Fruit fly (Drosophila melanogaster): Measurements from ENCODE around the gene CG31522.
A peak's percentile ranks its signal among the peaks of the same experiment; 100 is the strongest.

Gene CG31522

DNA sequence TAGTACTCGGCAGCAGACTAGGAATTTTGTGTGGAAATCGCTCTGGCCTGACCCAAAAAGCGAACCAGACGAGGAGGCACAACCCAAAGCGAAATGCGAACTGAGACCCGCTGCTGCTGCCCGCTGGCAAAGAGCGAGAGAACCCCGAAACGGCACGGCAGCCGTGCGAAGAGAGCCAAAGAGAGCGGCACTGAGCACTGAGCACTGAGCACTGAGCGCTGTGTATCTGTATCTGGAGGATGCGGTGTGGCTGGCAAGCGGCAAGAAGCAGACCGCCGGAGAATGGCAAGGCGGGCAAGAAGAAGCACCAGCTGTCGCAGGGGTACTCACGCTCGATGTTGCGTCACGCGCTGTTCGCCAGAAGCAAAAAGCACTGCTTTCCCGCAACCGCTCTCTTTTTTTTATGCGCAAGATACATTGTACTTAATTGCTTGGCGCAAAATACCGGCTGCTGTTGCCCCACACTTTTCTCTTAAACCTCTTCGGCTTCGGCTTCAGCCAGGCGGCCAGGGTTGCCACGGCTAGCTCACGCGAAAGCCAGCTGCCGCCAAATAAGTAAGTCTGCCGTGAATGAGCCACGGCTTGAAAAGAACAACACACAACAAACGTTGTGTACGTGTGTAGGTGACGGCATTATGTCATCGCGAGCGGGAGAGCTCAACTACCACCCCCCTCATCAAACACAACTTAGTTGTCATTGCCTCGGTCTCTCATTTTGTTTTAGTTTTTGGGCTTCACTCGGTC lies 9.3 kb downstream of the CG31522 start:
- TF ChIP-seq jim (GFP tag; optimal IDR thresholded peaks at IDR 0.05) (no peak), N (GFP tag; optimal IDR thresholded peaks at IDR 0.05) (no peak), dsf (GFP tag; optimal IDR thresholded peaks at IDR 0.05; ENCODE audit: borderline replicate concordance) (no peak), tai (GFP tag; optimal IDR thresholded peaks at IDR 0.05) (no peak), Dfd (GFP tag; optimal IDR thresholded peaks at IDR 0.05) (no peak), ey (GFP tag; optimal IDR thresholded peaks at IDR 0.05) (no peak), Dif (GFP tag; optimal IDR thresholded peaks at IDR 0.05; ENCODE audit: partially characterized antibody) (peak; percentile 100), Sp1 (GFP tag; optimal IDR thresholded peaks at IDR 0.05) (peak; percentile 13), sv (GFP tag; optimal IDR thresholded peaks at IDR 0.05) (peak; percentile 48), GATAd (GFP tag; optimal IDR thresholded peaks at IDR 0.05) (no peak), CG32264 (GFP tag; optimal IDR thresholded peaks at IDR 0.05) (no peak), usp (GFP tag; optimal IDR thresholded peaks at IDR 0.05) (no peak), br (GFP tag; optimal IDR thresholded peaks at IDR 0.05) (peak; percentile 33), h (GFP tag; optimal IDR thresholded peaks at IDR 0.05) (peak; percentile 63), psq (GFP tag; optimal IDR thresholded peaks at IDR 0.05) (peak; percentile 35), Vsx2 (GFP tag; optimal IDR thresholded peaks at IDR 0.05; ENCODE audit: partially characterized antibody) (peak; percentile 98), OdsH (GFP tag; optimal IDR thresholded peaks at IDR 0.05) (peak; percentile 8), pan (optimal IDR thresholded peaks at IDR 0.05) (no peak), fru (GFP tag; optimal IDR thresholded peaks at IDR 0.05) (peak; percentile 41), woc (GFP tag; optimal IDR thresholded peaks at IDR 0.05) (no peak), Abd-B (GFP tag; optimal IDR thresholded peaks at IDR 0.05) (no peak), sage (GFP tag; optimal IDR thresholded peaks at IDR 0.05) (peak; percentile 44), Hr83 (GFP tag; optimal IDR thresholded peaks at IDR 0.05; ENCODE audit: poor library complexity, severe bottlenecking) (peak; percentile 91), CrebA (GFP tag; optimal IDR thresholded peaks at IDR 0.05; ENCODE audit: borderline replicate concordance) (no peak), lola (GFP tag; optimal IDR thresholded peaks at IDR 0.05) (no peak), Mio (GFP tag; optimal IDR thresholded peaks at IDR 0.05) (no peak), CG9705 (GFP tag; optimal IDR thresholded peaks at IDR 0.05) (peak; percentile 43), Hnf4 (GFP tag; optimal IDR thresholded peaks at IDR 0.05) (peak; percentile 7), rgr (GFP tag; optimal IDR thresholded peaks at IDR 0.05) (peak; percentile 22), Rel (GFP tag; optimal IDR thresholded peaks at IDR 0.05) (no peak), Rel (tag; optimal IDR thresholded peaks at IDR 0.05) (peak; percentile 67), dmrt93B (GFP tag; optimal IDR thresholded peaks at IDR 0.05) (no peak), Myc (optimal IDR thresholded peaks at IDR 0.05) (peak; percentile 25), Jra (GFP tag; optimal IDR thresholded peaks at IDR 0.05) (peak; percentile 73), foxo (GFP tag; optimal IDR thresholded peaks at IDR 0.05) (peak in 1 of 2 experiments; percentile 50), Hr78 (GFP tag; optimal IDR thresholded peaks at IDR 0.05) (no peak), HLH106 (tag; optimal IDR thresholded peaks at IDR 0.05) (peak; percentile 51), brk (GFP tag; optimal IDR thresholded peaks at IDR 0.05) (no peak), dl (GFP tag; optimal IDR thresholded peaks at IDR 0.05; ENCODE audit: insufficient read depth in 1 of 2, partially characterized antibody in 2 of 2) (peak; percentile 98 to 99)

DNA sequence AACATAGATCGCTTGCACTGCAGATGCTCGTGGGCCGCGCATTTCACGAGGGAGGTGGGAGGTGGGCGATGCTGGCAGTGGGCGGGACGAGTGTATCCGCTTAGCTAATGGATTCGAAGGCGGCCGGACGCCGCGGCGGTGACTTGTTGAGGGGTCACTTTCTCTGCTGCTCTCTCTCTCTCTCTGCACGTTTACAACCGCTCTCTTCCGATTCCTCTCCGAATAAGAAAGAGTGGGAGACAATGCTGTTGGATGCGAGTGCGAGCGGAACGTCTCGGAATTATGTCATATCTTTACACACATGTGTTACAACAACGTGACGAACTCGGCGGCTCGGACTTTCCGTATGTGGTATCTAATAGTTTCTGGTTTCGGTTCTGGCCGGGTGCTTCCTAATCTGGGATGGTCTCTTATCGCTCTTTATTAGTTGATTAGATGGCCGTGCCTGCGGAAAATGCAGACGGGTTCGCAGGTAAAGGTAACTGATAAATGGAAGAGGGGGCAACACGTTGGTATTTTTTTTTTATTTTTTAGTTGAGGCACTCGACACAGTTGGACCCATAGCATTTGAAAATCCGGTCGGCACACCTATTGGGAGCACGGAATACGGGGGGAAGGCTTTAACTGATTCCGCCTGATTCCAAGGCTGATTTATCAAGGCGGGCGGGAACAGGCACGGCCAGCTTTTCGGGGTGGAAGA lies 10.2 kb downstream of the CG31522 start:
- TF ChIP-seq Mio (GFP tag; optimal IDR thresholded peaks at IDR 0.05) = no peak
- TF ChIP-seq Dfd (GFP tag; optimal IDR thresholded peaks at IDR 0.05) = no peak
- TF ChIP-seq foxo (GFP tag; optimal IDR thresholded peaks at IDR 0.05) = no peak
- peak; percentile 26 for TF ChIP-seq Hr83 (GFP tag; optimal IDR thresholded peaks at IDR 0.05; ENCODE audit: poor library complexity, severe bottlenecking)
- peak; percentile 96 for TF ChIP-seq Dif (GFP tag; optimal IDR thresholded peaks at IDR 0.05; ENCODE audit: partially characterized antibody)
- TF ChIP-seq dl (GFP tag; optimal IDR thresholded peaks at IDR 0.05; ENCODE audit: insufficient read depth in 1 of 2, partially characterized antibody in 2 of 2) = peak; percentile 92 to 93
- TF ChIP-seq Vsx2 (GFP tag; optimal IDR thresholded peaks at IDR 0.05; ENCODE audit: partially characterized antibody) = peak; percentile 85
- TF ChIP-seq Abd-B (GFP tag; optimal IDR thresholded peaks at IDR 0.05) = no peak
